Worm (Caenorhabditis elegans): Measurements from ENCODE around the gene jnk-1.

ce11 chrIV:6971213-6971612 is 13.8 kb downstream of the jnk-1 start, which contains the start of gene ZK381.62:
- TF ChIP-seq nhr-77 (tag; optimal IDR thresholded peaks at IDR 0.05) (no peak), unc-39 (tag; optimal IDR thresholded peaks at IDR 0.05) (no peak), ztf-11 (tag; optimal IDR thresholded peaks at IDR 0.05) (no peak)
